Worm (Caenorhabditis elegans) whole organism, L1 larva: ENCODE data around the gene W09B6.4.

ENCODE experiments used
- Y116A8C.19 ChIP-seq: sonication (generic microtip); optimal IDR thresholded peaks from 2 replicates; lab custom pipeline; 2016; ENCODE audit warnings: missing compliant biosample characterization, missing genetic modification characterization, borderline replicate concordance
- aha-1 ChIP-seq: fragments of 150-350 bp; optimal IDR thresholded peaks from 2 replicates; lab custom pipeline; 2014; ENCODE audit warnings: missing biosample characterization, missing genetic modification characterization
- aly-2 ChIP-seq: fragments of 150-350 bp; optimal IDR thresholded peaks from 2 replicates; lab custom pipeline; 2014; ENCODE audit warnings: missing biosample characterization, missing genetic modification characterization
- ceh-90 ChIP-seq: sonication (generic microtip); optimal IDR thresholded peaks from 2 replicates; lab custom pipeline; 2016; ENCODE audit warnings: missing genetic modification characterization, missing compliant biosample characterization
- isw-1 ChIP-seq: fragments of 200-800 bp; sonication (Bioruptor generic); IDR thresholded peaks from 2 replicates; pipeline ENCODE4 v1.3.6; 2022; ENCODE audit warnings: missing genetic modification characterization, missing compliant biosample characterization
- lin-13 ChIP-seq: fragments of 150-350 bp; optimal IDR thresholded peaks from 2 replicates; lab custom pipeline; 2014; ENCODE audit warnings: missing biosample characterization, missing genetic modification reagents, missing genetic modification characterization
- nhr-12 ChIP-seq: sonication (generic microtip); optimal IDR thresholded peaks from 2 replicates; lab custom pipeline; 2017; ENCODE audit warnings: missing biosample characterization, missing genetic modification characterization
- nhr-76 ChIP-seq: sonication (generic microtip); optimal IDR thresholded peaks from 2 replicates; lab custom pipeline; 2017; ENCODE audit warnings: missing biosample characterization, missing genetic modification characterization

DNA sequence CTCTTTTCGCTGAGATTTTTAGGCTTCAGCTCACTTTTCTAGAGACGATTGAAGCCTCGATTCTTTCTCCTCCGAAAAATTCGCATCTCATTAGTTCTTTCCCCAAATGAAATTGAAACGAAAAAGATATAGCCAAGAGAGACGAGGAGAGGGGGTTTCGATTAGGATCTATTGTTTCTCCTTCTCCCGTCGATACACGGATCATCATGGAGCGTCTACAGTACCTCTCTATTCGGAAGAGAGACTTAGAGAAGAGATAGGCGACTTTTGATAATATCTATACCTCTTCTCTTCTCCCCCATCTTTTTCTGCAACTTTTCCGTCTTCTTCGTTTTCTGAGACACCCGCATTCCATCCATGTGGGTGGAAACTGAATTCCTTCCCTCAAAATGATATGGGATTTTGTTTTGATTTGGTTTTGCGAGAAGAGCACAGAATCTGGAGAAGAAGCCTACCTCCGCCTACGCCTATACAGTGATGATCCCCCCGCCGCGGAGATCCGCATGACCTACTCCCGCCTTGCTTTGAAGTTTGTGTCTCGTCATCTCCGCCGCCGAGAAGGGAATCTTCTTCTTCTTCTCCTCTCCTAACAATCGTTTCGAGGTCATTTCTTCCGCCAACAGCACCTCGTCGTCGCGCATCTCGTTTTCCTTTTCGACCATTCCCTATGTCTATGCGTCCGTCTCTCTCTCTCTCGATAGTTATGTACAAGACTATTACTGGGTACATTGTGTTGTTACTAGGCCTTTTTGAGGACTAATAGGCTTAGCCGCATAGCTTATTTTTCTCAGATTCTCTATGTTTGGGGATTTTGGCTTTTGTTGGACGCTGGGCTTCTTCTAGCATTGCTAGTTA, 1.3 kb upstream of the W09B6.4 start:
- TF ChIP-seq nhr-12 (tag; lab: Kevin White, UChicago) (no peak), nhr-76 (tag; lab: Kevin White, UChicago) (no peak), aly-2 (tag; lab: Kevin White, UChicago) (no peak), isw-1 (no peak), lin-13 (GFP tag; lab: Kevin White, UChicago) (no peak), Y116A8C.19 (no peak), aha-1 (no peak), ceh-90 (tag; lab: Kevin White, UChicago) (no peak)
